Fruit fly (Drosophila melanogaster): ENCODE results near the gene CG14187.
A peak's percentile ranks its signal among the peaks of the same experiment; 100 is the strongest.

Gene CG14187

DNA sequence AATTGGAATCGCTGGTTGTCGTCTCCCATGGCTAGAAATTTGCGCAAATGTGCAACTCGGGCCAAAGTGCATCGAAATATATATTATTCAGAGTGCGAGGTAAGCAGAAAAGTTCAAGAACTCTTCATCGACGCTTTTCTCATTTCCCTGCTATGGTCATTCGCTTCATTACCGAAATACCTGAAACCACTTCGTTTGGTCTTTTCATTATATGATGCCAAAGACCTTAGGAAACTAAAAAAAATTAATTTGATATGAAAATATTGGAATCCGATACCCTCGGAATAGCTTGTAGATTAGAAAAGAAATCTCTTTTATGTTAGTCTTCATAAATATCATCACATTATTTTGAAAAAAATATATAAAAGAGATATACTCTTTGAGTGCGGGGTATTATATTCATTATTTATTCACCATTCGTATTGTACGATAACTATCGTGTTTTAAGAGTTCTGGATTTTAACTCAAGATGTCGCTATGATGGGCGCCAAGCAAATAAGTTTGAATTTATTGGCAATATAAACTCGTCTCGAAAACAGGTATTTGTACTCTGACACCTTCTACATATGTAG is at the start of gene CG14187:
CG14187 (minus strand) TSS at position 51 of the 572 bp plus-strand sequence.
- TF ChIP-seq CG2120 (GFP tag; optimal IDR thresholded peaks at IDR 0.05) = peak; percentile 34
- no peak for TF ChIP-seq CG30431 (GFP tag; optimal IDR thresholded peaks at IDR 0.05)
- no peak for TF ChIP-seq CG32772 (GFP tag; IDR thresholded peaks at IDR 0.05)
- no peak for TF ChIP-seq tin (GFP tag; optimal IDR thresholded peaks at IDR 0.05)
- TF ChIP-seq Bteb2 (GFP tag; optimal IDR thresholded peaks at IDR 0.05) = no peak
- TF ChIP-seq CG7963 (GFP tag; IDR thresholded peaks at IDR 0.05; ENCODE audit: partially characterized antibody) = 0 out of 3 replicates have a peak, but pooled peaks have one; percentile 27
- peak; percentile 8 for TF ChIP-seq Fer3 (tag; optimal IDR thresholded peaks at IDR 0.05)
- no peak for TF ChIP-seq CG17361 (GFP tag; IDR thresholded peaks at IDR 0.05)
- TF ChIP-seq dysf (GFP tag; IDR thresholded peaks at IDR 0.05) = 0 out of 3 replicates have a peak, but pooled peaks have one; percentile 31
- no peak for TF ChIP-seq tll (GFP tag; optimal IDR thresholded peaks at IDR 0.05)
- no peak for TF ChIP-seq hkb (optimal IDR thresholded peaks at IDR 0.05)
- no peak for TF ChIP-seq hkb (GFP tag; IDR thresholded peaks at IDR 0.05)
- TF ChIP-seq amos (GFP tag; IDR thresholded peaks at IDR 0.05; ENCODE audit: partially characterized antibody) = peak; percentile 79
- peak; percentile 44; the same call in 1 of the 2 replicates for TF ChIP-seq CG32532 (GFP tag; IDR thresholded peaks at IDR 0.05)
- peak; percentile 44; the same call in 2 of the 3 replicates for TF ChIP-seq knrl (GFP tag; IDR thresholded peaks at IDR 0.05; ENCODE audit: partially characterized antibody)
- TF ChIP-seq Lpt (GFP tag; optimal IDR thresholded peaks at IDR 0.05) = no peak
- no peak for TF ChIP-seq gfzf (GFP tag; optimal IDR thresholded peaks at IDR 0.05)
- peak; percentile 8 for TF ChIP-seq PHDP (tag; optimal IDR thresholded peaks at IDR 0.05)
- TF ChIP-seq CG12155 (GFP tag; optimal IDR thresholded peaks at IDR 0.05) = no peak
- no peak for TF ChIP-seq Spps (tag; optimal IDR thresholded peaks at IDR 0.05)
- TF ChIP-seq zen (tag; optimal IDR thresholded peaks at IDR 0.05) = no peak
- TF ChIP-seq klu (GFP tag; IDR thresholded peaks at IDR 0.05) = no peak
- TF ChIP-seq B-H2 (GFP tag; optimal IDR thresholded peaks at IDR 0.05) = no peak
- TF ChIP-seq CTCF (GFP tag; optimal IDR thresholded peaks at IDR 0.05) = peak; percentile 89
- no peak for TF ChIP-seq Xbp1 (GFP tag; optimal IDR thresholded peaks at IDR 0.05)
- TF ChIP-seq bsh (GFP tag; optimal IDR thresholded peaks at IDR 0.05) = peak in 1 of 2 experiments; percentile 36
- no peak for TF ChIP-seq Poxn (GFP tag; IDR thresholded peaks at IDR 0.05)
- TF ChIP-seq CG8944 (GFP tag; optimal IDR thresholded peaks at IDR 0.05) = no peak
- no peak for TF ChIP-seq gt (GFP tag; IDR thresholded peaks at IDR 0.05)
- no peak for TF ChIP-seq CG15601 (tag; optimal IDR thresholded peaks at IDR 0.05)
- no peak for TF ChIP-seq CG6654 (GFP tag; optimal IDR thresholded peaks at IDR 0.05)
- peak; percentile 25; the same call in 1 of the 2 replicates for TF ChIP-seq Ptx1 (GFP tag; IDR thresholded peaks at IDR 0.05)
- 0 out of 3 replicates have a peak, but pooled peaks have one; percentile 26 for TF ChIP-seq CG14860 (GFP tag; IDR thresholded peaks at IDR 0.05; ENCODE audit: partially characterized antibody)
- TF ChIP-seq Xrp1 (GFP tag; IDR thresholded peaks at IDR 0.05) = peak; percentile 40; the same call in 1 of the 2 replicates
- peak; percentile 58; the same call in 1 of the 4 replicates for TF ChIP-seq chinmo (GFP tag; IDR thresholded peaks at IDR 0.05; ENCODE audit: partially characterized antibody)
- peak; percentile 35 for TF ChIP-seq Med (GFP tag)
- TF ChIP-seq chn (GFP tag; optimal IDR thresholded peaks at IDR 0.05) = no peak
- TF ChIP-seq CG17829 (tag; optimal IDR thresholded peaks at IDR 0.05) = peak; percentile 9
- TF ChIP-seq CG34422 (GFP tag; IDR thresholded peaks at IDR 0.05) = 0 out of 3 replicates have a peak, but pooled peaks have one; percentile 22
- TF ChIP-seq Dp (GFP tag; optimal IDR thresholded peaks at IDR 0.05) = peak; percentile 74
- no peak for TF ChIP-seq vnd (GFP tag; IDR thresholded peaks at IDR 0.05; ENCODE audit: partially characterized antibody)
- TF ChIP-seq Blimp-1 (GFP tag; optimal IDR thresholded peaks at IDR 0.05) = peak; percentile 28
- TF ChIP-seq CG17328 (GFP tag; IDR thresholded peaks at IDR 0.05) = peak; percentile 34; the same call in 1 of the 2 replicates
- peak; percentile 32; the same call in 1 of the 2 replicates for TF ChIP-seq hbn (GFP tag; IDR thresholded peaks at IDR 0.05; ENCODE audit: partially characterized antibody)
- no peak for TF ChIP-seq Drgx (GFP tag; IDR thresholded peaks at IDR 0.05)
- TF ChIP-seq unc-4 (GFP tag; IDR thresholded peaks at IDR 0.05; ENCODE audit: partially characterized antibody) = peak; percentile 64
- TF ChIP-seq phol (tag; optimal IDR thresholded peaks at IDR 0.05) = no peak
- peak; percentile 63; the same call in 2 of the 4 replicates for TF ChIP-seq Dll (GFP tag; IDR thresholded peaks at IDR 0.05; ENCODE audit: partially characterized antibody)
- TF ChIP-seq org-1 (GFP tag; optimal IDR thresholded peaks at IDR 0.05) = no peak

All from whole organism, embryonic.